Worm (Caenorhabditis elegans): Measurements from ENCODE around the gene F17H10.1.

F17H10.1 gene

DNA sequence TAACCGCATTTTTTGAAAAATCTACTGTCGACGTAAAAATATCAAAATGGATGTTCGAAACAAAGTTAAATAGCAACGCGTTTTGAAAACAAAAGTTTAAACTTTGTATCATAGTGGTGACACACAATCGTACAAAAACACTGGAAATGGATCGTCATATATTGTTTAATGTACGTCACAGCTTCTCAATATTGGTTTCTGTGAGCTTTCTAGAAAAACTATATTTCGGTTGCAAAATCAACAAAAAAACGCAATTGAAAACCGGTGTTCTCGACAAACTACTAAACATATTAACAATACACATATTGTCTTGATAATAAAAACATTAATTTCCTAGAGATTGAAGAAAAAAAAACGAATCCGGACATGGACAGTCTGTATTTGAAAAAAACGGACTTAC, 4.6 kb upstream of the F17H10.1 start, which contains the start of gene R03G8.6:
TSS of gene R03G8.6 (minus strand) at position 101 of the 400 bp plus-strand sequence.
- TF ChIP-seq aptf-3 (GFP tag; IDR thresholded peaks at IDR 0.05), result no peak
- TF ChIP-seq fkh-3 (tag; optimal IDR thresholded peaks at IDR 0.05), result no peak
- no peak for TF ChIP-seq nhr-80 (tag; optimal IDR thresholded peaks at IDR 0.05)
- no peak for TF ChIP-seq B0336.3 (GFP tag; IDR thresholded peaks at IDR 0.05)
- TF ChIP-seq attf-5 (GFP tag; optimal IDR thresholded peaks at IDR 0.05), result no peak
- TF ChIP-seq F55B11.4 (tag; optimal IDR thresholded peaks at IDR 0.05; ENCODE audit: borderline replicate concordance, insufficient read depth), result no peak
- TF ChIP-seq Y53F4B.3 (GFP tag; IDR thresholded peaks at IDR 0.05), result no peak
- TF ChIP-seq him-1 (tag; optimal IDR thresholded peaks at IDR 0.05), result no peak
- TF ChIP-seq ztf-3 (GFP tag; optimal IDR thresholded peaks at IDR 0.05), result no peak
- TF ChIP-seq ekl-4 (GFP tag; IDR thresholded peaks at IDR 0.05), result no peak
- no peak for TF ChIP-seq F52B5.7 (tag; optimal IDR thresholded peaks at IDR 0.05)
- no peak for TF ChIP-seq rpc-1 (optimal IDR thresholded peaks at IDR 0.05)
- TF ChIP-seq rpc-1 (tag; optimal IDR thresholded peaks at IDR 0.05), result no peak
- no peak for TF ChIP-seq ztf-25 (GFP tag; IDR thresholded peaks at IDR 0.05)
- no peak for TF ChIP-seq rec-8 (tag; optimal IDR thresholded peaks at IDR 0.05)
- no peak for TF ChIP-seq hmg-1.2 (GFP tag; IDR thresholded peaks at IDR 0.05)

DNA sequence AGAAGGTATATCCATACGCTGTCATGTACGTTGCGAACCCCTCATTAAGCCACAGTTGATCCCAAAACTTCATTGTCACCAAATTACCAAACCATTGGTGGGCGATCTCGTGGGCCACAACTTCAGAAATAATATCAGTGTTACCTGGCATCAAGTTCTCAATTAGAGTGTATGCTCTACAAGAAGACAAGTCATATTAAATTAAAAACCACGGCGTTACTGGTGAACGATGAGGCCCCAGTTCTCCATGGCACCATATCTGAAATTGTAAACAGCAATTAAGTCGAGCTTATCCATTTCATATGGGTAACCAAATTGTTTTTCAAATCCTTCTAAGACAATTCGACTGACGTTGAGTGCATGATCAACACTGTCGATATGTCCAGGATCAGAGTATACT, 2.2 kb upstream of the F17H10.1 start:
- no peak for TF ChIP-seq ama-1 (optimal IDR thresholded peaks at IDR 0.05)
- TF ChIP-seq ama-1 (GFP tag; optimal IDR thresholded peaks at IDR 0.05), result no peak
- TF ChIP-seq Y67H2A.10 (GFP tag; conservative IDR thresholded peaks at IDR 0.05), result no peak
- TF ChIP-seq ztf-3 (GFP tag; optimal IDR thresholded peaks at IDR 0.05), result no peak
- TF ChIP-seq egl-44 (GFP tag; IDR thresholded peaks at IDR 0.05), result no peak
- no peak for TF ChIP-seq F49E8.2 (tag; optimal IDR thresholded peaks at IDR 0.05; ENCODE audit: insufficient read depth)
- TF ChIP-seq F52B5.7 (tag; optimal IDR thresholded peaks at IDR 0.05), result no peak
- TF ChIP-seq K11D2.4 (GFP tag; IDR thresholded peaks at IDR 0.05), result no peak
- TF ChIP-seq snpc-4 (GFP tag; optimal IDR thresholded peaks at IDR 0.05), result no peak
- no peak for TF ChIP-seq snpc-4 (tag; optimal IDR thresholded peaks at IDR 0.05)
- no peak for TF ChIP-seq T26A5.8 (tag; optimal IDR thresholded peaks at IDR 0.05)
- TF ChIP-seq ztf-25 (GFP tag; IDR thresholded peaks at IDR 0.05), result no peak
- no peak for TF ChIP-seq ceh-27 (GFP tag; optimal IDR thresholded peaks at IDR 0.05)
- TF ChIP-seq hrde-1 (tag; optimal IDR thresholded peaks at IDR 0.05; ENCODE audit: borderline replicate concordance), result no peak
- no peak for TF ChIP-seq zfh-2 (GFP tag; conservative IDR thresholded peaks at IDR 0.05)
- no peak for TF ChIP-seq tlf-1 (GFP tag; optimal IDR thresholded peaks at IDR 0.05)
- TF ChIP-seq zim-3 (tag; optimal IDR thresholded peaks at IDR 0.05), result no peak
- TF ChIP-seq aptf-2 (GFP tag; conservative IDR thresholded peaks at IDR 0.05), result no peak
- no peak for TF ChIP-seq B0336.3 (GFP tag; IDR thresholded peaks at IDR 0.05)
- no peak for TF ChIP-seq ZK185.1 (tag; optimal IDR thresholded peaks at IDR 0.05; ENCODE audit: poor library complexity, severe bottlenecking)
- no peak for TF ChIP-seq ztf-26 (tag; optimal IDR thresholded peaks at IDR 0.05)
- TF ChIP-seq bed-1 (GFP tag; IDR thresholded peaks at IDR 0.05), result no peak

DNA sequence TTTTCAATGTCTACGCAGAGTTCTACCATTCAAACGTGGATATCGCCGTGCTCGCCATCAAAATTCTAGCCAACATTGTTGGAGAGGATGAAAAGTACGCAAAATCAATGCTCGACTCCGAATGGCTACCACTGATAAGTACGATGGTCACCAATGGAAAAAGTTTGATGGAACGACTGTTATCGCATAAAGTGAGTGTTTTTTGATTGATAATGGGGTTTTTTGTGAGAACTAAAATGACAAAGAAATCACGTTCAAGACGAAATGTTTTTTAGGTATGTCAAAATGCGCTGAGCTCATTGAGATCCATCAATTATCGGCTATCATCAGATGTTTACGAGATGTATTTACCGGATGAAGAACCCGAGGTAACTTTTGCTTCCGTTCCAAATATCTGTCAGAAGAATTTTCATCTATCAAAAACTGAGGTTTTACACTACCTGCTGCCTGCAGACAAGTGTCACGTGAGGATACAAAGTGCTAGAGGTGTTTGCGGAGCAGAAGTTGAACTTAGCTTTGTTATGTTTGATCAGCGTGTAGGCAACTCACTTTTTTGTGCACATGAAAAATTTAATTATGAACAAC, 1.2 kb downstream of the F17H10.1 start:
- TF ChIP-seq mes-4 (tag; optimal IDR thresholded peaks at IDR 0.05), result no peak
- TF ChIP-seq lin-26 (GFP tag; IDR thresholded peaks at IDR 0.05), result no peak
- TF ChIP-seq nfya-2 (GFP tag; IDR thresholded peaks at IDR 0.05), result no peak
- TF ChIP-seq F22D6.2 (tag; optimal IDR thresholded peaks at IDR 0.05), result no peak
- TF ChIP-seq ztf-25 (GFP tag; IDR thresholded peaks at IDR 0.05), result no peak
- TF ChIP-seq dox-1 (GFP tag; IDR thresholded peaks at IDR 0.05), result no peak
- TF ChIP-seq attf-3 (GFP tag; conservative IDR thresholded peaks at IDR 0.05), result no peak
- TF ChIP-seq pbrm-1 (GFP tag; IDR thresholded peaks at IDR 0.05), result 0 out of 2 replicates have a peak, but pooled peaks have one; percentile 30
- TF ChIP-seq tbx-9 (tag; optimal IDR thresholded peaks at IDR 0.05; ENCODE audit: borderline replicate concordance), result no peak
- TF ChIP-seq repo-1 (tag; optimal IDR thresholded peaks at IDR 0.05), result no peak
- peak; percentile 24 for TF ChIP-seq nhr-80 (tag; optimal IDR thresholded peaks at IDR 0.05)
- no peak for TF ChIP-seq B0261.1 (tag; optimal IDR thresholded peaks at IDR 0.05)
- no peak for TF ChIP-seq ets-4 (GFP tag; optimal IDR thresholded peaks at IDR 0.05)
- no peak for TF ChIP-seq akir-1 (GFP tag; optimal IDR thresholded peaks at IDR 0.05)
- no peak for TF ChIP-seq ztf-22 (GFP tag; optimal IDR thresholded peaks at IDR 0.05)
- no peak for TF ChIP-seq bed-2 (GFP tag; IDR thresholded peaks at IDR 0.05)

All from whole organism, young adult.